Worm (Caenorhabditis elegans) whole organism, young adult: Measurements from ENCODE around the gene srz-61.

ENCODE experiments used
- mxl-1 ChIP-seq: sonication (generic microtip); optimal IDR thresholded peaks from 2 replicates; lab custom pipeline; 2016; ENCODE audit warnings: missing genetic modification characterization, missing compliant biosample characterization

srz-61 gene

ce11 chrIV:16370592-16370991 lies 49.6 kb downstream of the srz-61 start:
- TF ChIP-seq mxl-1: no peak
